Fruit fly (Drosophila melanogaster) whole organism, prepupa: Measurements from ENCODE around the gene Ser6.

Experiments used
- Blimp-1 ChIP-seq: fragments of 200-800 bp; sonication (Bioruptor generic); optimal IDR thresholded peaks from 3 replicates; lab custom pipeline; 2017; ENCODE audit warnings: missing biosample characterization, missing genetic modification characterization, mild to moderate bottlenecking, moderate library complexity, missing genetic modification reagents
- CG10631 ChIP-seq: fragments of 200-800 bp; sonication (Bioruptor generic); optimal IDR thresholded peaks from 2 replicates; lab custom pipeline; 2016; ENCODE audit warnings: missing biosample characterization, missing genetic modification characterization
- CG11762 ChIP-seq: fragments of 200-800 bp; sonication (Bioruptor generic); optimal IDR thresholded peaks from 3 replicates; lab custom pipeline; 2016; ENCODE audit warnings: missing biosample characterization, missing genetic modification characterization; ENCODE audit not compliant: insufficient read depth
- CG11902 ChIP-seq: fragments of 200-800 bp; sonication (Bioruptor generic); optimal IDR thresholded peaks from 3 replicates; lab custom pipeline; 2016; ENCODE audit warnings: missing biosample characterization, missing genetic modification characterization
- CG1621 ChIP-seq: fragments of 200-800 bp; sonication (Bioruptor generic); optimal IDR thresholded peaks from 3 replicates; lab custom pipeline; 2018; ENCODE audit warnings: missing biosample characterization, mild to moderate bottlenecking, missing genetic modification characterization
- CG16779 ChIP-seq: fragments of 200-800 bp; sonication (Bioruptor generic); optimal IDR thresholded peaks from 3 replicates; lab custom pipeline; 2017; ENCODE audit warnings: missing biosample characterization, mild to moderate bottlenecking, missing genetic modification characterization
- CG3032 ChIP-seq: fragments of 200-800 bp; optimal IDR thresholded peaks from 2 replicates; lab custom pipeline; 2019; ENCODE audit warnings: missing biosample characterization, mild to moderate bottlenecking, missing genetic modification characterization, moderate library complexity
- CG32006 ChIP-seq: fragments of 200-800 bp; sonication (Bioruptor generic); optimal IDR thresholded peaks from 3 replicates; lab custom pipeline; 2017; ENCODE audit warnings: missing biosample characterization, mild to moderate bottlenecking, missing genetic modification characterization
- CG6163 ChIP-seq: fragments of 200-800 bp; sonication (Bioruptor generic); IDR thresholded peaks from 3 replicates; pipeline ENCODE4 v1.3.6; 2022; ENCODE audit warnings: missing biosample characterization, missing genetic modification characterization
- CG6276 ChIP-seq: fragments of 200-800 bp; sonication (Bioruptor generic); optimal IDR thresholded peaks from 2 replicates; lab custom pipeline; 2017; ENCODE audit warnings: missing biosample characterization, mild to moderate bottlenecking, missing genetic modification characterization
- CG6792 ChIP-seq: fragments of 200-800 bp; sonication (Bioruptor generic); optimal IDR thresholded peaks from 3 replicates; lab custom pipeline; 2016; ENCODE audit warnings: missing biosample characterization, missing genetic modification characterization
- CG6808 ChIP-seq: fragments of 200-800 bp; sonication (Bioruptor generic); optimal IDR thresholded peaks from 3 replicates; lab custom pipeline; 2017; ENCODE audit warnings: missing biosample characterization, missing genetic modification characterization, mild to moderate bottlenecking, moderate library complexity, missing genetic modification reagents
- CG6854 ChIP-seq: fragments of 200-800 bp; sonication (Bioruptor generic); optimal IDR thresholded peaks from 2 replicates; lab custom pipeline; 2017; ENCODE audit warnings: missing biosample characterization, mild to moderate bottlenecking, missing genetic modification characterization
- CG7368 ChIP-seq: fragments of 200-800 bp; sonication (Bioruptor generic); optimal IDR thresholded peaks from 3 replicates; lab custom pipeline; 2016; ENCODE audit warnings: missing biosample characterization, missing genetic modification characterization
- CG8319 ChIP-seq: fragments of 200-800 bp; sonication (Bioruptor generic); optimal IDR thresholded peaks from 3 replicates; lab custom pipeline; 2016; ENCODE audit warnings: missing biosample characterization, missing genetic modification characterization
- CG8632 ChIP-seq: fragments of 200-800 bp; sonication (Bioruptor generic); optimal IDR thresholded peaks from 3 replicates; lab custom pipeline; 2016; ENCODE audit warnings: missing biosample characterization, missing genetic modification characterization
- Ets21C ChIP-seq: fragments of 200-800 bp; sonication (Bioruptor generic); optimal IDR thresholded peaks from 3 replicates; lab custom pipeline; 2016; ENCODE audit warnings: missing biosample characterization, missing genetic modification characterization
- Hr38 ChIP-seq: sonication (Bioruptor generic); optimal IDR thresholded peaks from 2 replicates; lab custom pipeline; 2016; ENCODE audit warnings: missing biosample characterization, missing genetic modification characterization
- Hr4 ChIP-seq: fragments of 200-800 bp; sonication (Bioruptor generic); optimal IDR thresholded peaks from 3 replicates; lab custom pipeline; 2016; ENCODE audit warnings: missing biosample characterization, missing genetic modification characterization
- Lpt ChIP-seq: fragments of 200-800 bp; sonication (Bioruptor generic); optimal IDR thresholded peaks from 3 replicates; lab custom pipeline; 2016; ENCODE audit warnings: missing biosample characterization, missing genetic modification characterization
- Met ChIP-seq: fragments of 200-800 bp; sonication (Bioruptor generic); optimal IDR thresholded peaks from 3 replicates; lab custom pipeline; 2016; ENCODE audit warnings: missing biosample characterization, missing genetic modification characterization
- OdsH ChIP-seq: fragments of 200-800 bp; sonication (Bioruptor generic); optimal IDR thresholded peaks from 3 replicates; lab custom pipeline; 2016; ENCODE audit warnings: missing biosample characterization, missing genetic modification characterization
- Sox102F ChIP-seq: fragments of 200-800 bp; sonication (Bioruptor generic); optimal IDR thresholded peaks from 2 replicates; lab custom pipeline; 2016; ENCODE audit warnings: missing biosample characterization, mild to moderate bottlenecking, missing genetic modification characterization
- Sox14 ChIP-seq: fragments of 200-800 bp; sonication (Bioruptor generic); optimal IDR thresholded peaks from 3 replicates; lab custom pipeline; 2016; ENCODE audit warnings: missing biosample characterization, missing genetic modification characterization
- achi ChIP-seq: fragments of 200-800 bp; sonication (Bioruptor generic); optimal IDR thresholded peaks from 3 replicates; lab custom pipeline; 2016; ENCODE audit warnings: missing biosample characterization, missing genetic modification characterization
- cyc ChIP-seq: fragments of 200-800 bp; sonication (Bioruptor generic); optimal IDR thresholded peaks from 3 replicates; lab custom pipeline; 2016; ENCODE audit warnings: missing biosample characterization, missing genetic modification characterization
- dac ChIP-seq: fragments of 200-800 bp; sonication (Bioruptor generic); optimal IDR thresholded peaks from 2 replicates; lab custom pipeline; 2017; ENCODE audit warnings: missing biosample characterization, mild to moderate bottlenecking, missing genetic modification characterization
- dsx ChIP-seq: fragments of 200-800 bp; optimal IDR thresholded peaks from 3 replicates; lab custom pipeline; 2019; ENCODE audit warnings: missing biosample characterization, mild to moderate bottlenecking, missing genetic modification characterization, moderate library complexity; ENCODE audit not compliant: poor library complexity, severe bottlenecking
- esn ChIP-seq: fragments of 200-800 bp; sonication (Bioruptor generic); optimal IDR thresholded peaks from 2 replicates; lab custom pipeline; 2016; ENCODE audit warnings: missing biosample characterization, mild to moderate bottlenecking, missing genetic modification characterization, moderate library complexity
- fd59A ChIP-seq: fragments of 200-800 bp; sonication (Bioruptor generic); optimal IDR thresholded peaks from 2 replicates; lab custom pipeline; 2017; ENCODE audit warnings: missing biosample characterization, mild to moderate bottlenecking, missing genetic modification characterization, missing genetic modification reagents
- fkh ChIP-seq: fragments of 200-800 bp; sonication (Bioruptor generic); optimal IDR thresholded peaks from 3 replicates; lab custom pipeline; 2017; ENCODE audit warnings: missing biosample characterization, mild to moderate bottlenecking, missing genetic modification characterization, moderate library complexity
- lz ChIP-seq: fragments of 200-800 bp; sonication (Bioruptor generic); optimal IDR thresholded peaks from 3 replicates; lab custom pipeline; 2016; ENCODE audit warnings: missing biosample characterization, missing genetic modification characterization
- net ChIP-seq: fragments of 200-800 bp; sonication (Bioruptor generic); optimal IDR thresholded peaks from 3 replicates; lab custom pipeline; 2016; ENCODE audit warnings: missing biosample characterization, missing genetic modification characterization
- pdm3 ChIP-seq: fragments of 200-800 bp; sonication (Bioruptor generic); optimal IDR thresholded peaks from 3 replicates; lab custom pipeline; 2016; ENCODE audit warnings: missing biosample characterization, missing genetic modification characterization
- spab ChIP-seq: fragments of 200-800 bp; sonication (Bioruptor generic); optimal IDR thresholded peaks from 2 replicates; lab custom pipeline; 2017; ENCODE audit warnings: missing biosample characterization, mild to moderate bottlenecking, missing genetic modification characterization, missing genetic modification reagents
- svp ChIP-seq: fragments of 200-800 bp; sonication (Bioruptor generic); peaks from one replicate; lab custom pipeline; 2016; ENCODE audit warnings: missing biosample characterization, missing genetic modification characterization
- topi ChIP-seq: fragments of 200-800 bp; sonication (Bioruptor generic); optimal IDR thresholded peaks from 3 replicates; lab custom pipeline; 2016; ENCODE audit warnings: missing biosample characterization, missing genetic modification characterization

Ser6 gene

dm6 chrX:20934530-20934929 is 28.8 kb downstream of the Ser6 start, which contains the start of gene Npc1b:
TSS of gene Npc1b (plus strand) at chrX:20934869.
- no peak for TF ChIP-seq Sox14 (GFP tag; lab: Kevin White, UChicago)
- no peak for TF ChIP-seq Hr4 (GFP tag; lab: Kevin White, UChicago)
- no peak for TF ChIP-seq CG6808 (GFP tag; lab: Kevin White, UChicago)
- TF ChIP-seq fd59A (GFP tag; lab: Kevin White, UChicago): no peak
- no peak for TF ChIP-seq OdsH (GFP tag; lab: Kevin White, UChicago)
- no peak for TF ChIP-seq dsx (GFP tag; lab: Kevin White, UChicago)
- TF ChIP-seq CG11762 (GFP tag; lab: Kevin White, UChicago): no peak
- TF ChIP-seq esn (GFP tag; lab: Kevin White, UChicago): no peak
- TF ChIP-seq lz: no peak
- TF ChIP-seq CG6854 (GFP tag; lab: Kevin White, UChicago): no peak
- TF ChIP-seq CG8632 (GFP tag; lab: Kevin White, UChicago): no peak

DNA sequence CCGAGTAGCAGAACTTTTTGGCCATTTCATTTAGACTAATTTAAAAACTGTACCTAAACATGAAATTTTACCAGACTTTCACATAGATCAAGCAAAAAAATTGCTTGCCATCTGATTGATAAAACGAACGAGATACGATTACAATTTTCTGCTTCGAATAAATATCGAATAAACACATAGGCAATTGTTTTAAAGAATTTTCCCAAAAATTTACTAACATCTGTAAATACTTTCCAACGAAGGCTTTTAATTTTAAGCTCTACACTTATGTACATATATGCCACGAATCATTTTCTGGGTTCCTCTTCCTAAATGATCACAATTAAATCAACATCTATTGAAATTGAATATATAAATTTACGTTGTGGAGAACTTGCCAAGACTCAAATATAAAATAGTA is 29.8 kb downstream of the Ser6 start, which contains the start of gene CG11227:
CG11227 (minus strand) TSS at position 101 of the 400 bp plus-strand sequence.
- TF ChIP-seq Met (GFP tag; lab: Kevin White, UChicago) (no peak), CG6792 (GFP tag; lab: Kevin White, UChicago) (no peak), net (GFP tag; lab: Kevin White, UChicago) (no peak), Lpt (GFP tag; lab: Kevin White, UChicago) (no peak), spab (no peak), Hr4 (GFP tag; lab: Kevin White, UChicago) (no peak), svp (no peak), Blimp-1 (GFP tag; lab: Kevin White, UChicago) (no peak), CG11902 (GFP tag; lab: Kevin White, UChicago) (no peak), topi (no peak)

- TF ChIP-seq OdsH (GFP tag; lab: Kevin White, UChicago) (no peak), fd59A (GFP tag; lab: Kevin White, UChicago) (no peak), dac (no peak), CG16779 (tag; lab: Kevin White, UChicago) (no peak), Ets21C (GFP tag; lab: Kevin White, UChicago) (no peak), CG11902 (GFP tag; lab: Kevin White, UChicago) (no peak)
- TF ChIP-seq, all 60 proteins: peak for 0
Observed at dm6 chrX:20926950-20927349, 36.4 kb downstream of the Ser6 start, which contains the start of gene shakB. TSS of gene shakB (minus strand) at chrX:20927050.

dm6 chrX:20925858-20926257 is 37.4 kb downstream of the Ser6 start:
- no peak for TF ChIP-seq pdm3
- no peak for TF ChIP-seq achi
- TF ChIP-seq Hr38: no peak
- no peak for TF ChIP-seq fkh
- TF ChIP-seq Sox14 (GFP tag; lab: Kevin White, UChicago): no peak
- no peak for TF ChIP-seq CG6854 (GFP tag; lab: Kevin White, UChicago)
- TF ChIP-seq CG6276 (GFP tag; lab: Kevin White, UChicago): no peak
- no peak for TF ChIP-seq Lpt (GFP tag; lab: Kevin White, UChicago)
- TF ChIP-seq CG7368 (GFP tag; lab: Kevin White, UChicago): no peak
- TF ChIP-seq CG6163: no peak
- no peak for TF ChIP-seq CG32006 (GFP tag; lab: Kevin White, UChicago)
- TF ChIP-seq CG8319 (GFP tag; lab: Kevin White, UChicago): no peak
- no peak for TF ChIP-seq CG3032 (tag; lab: Kevin White, UChicago)
- no peak for TF ChIP-seq CG6792 (GFP tag; lab: Kevin White, UChicago)
- TF ChIP-seq CG1621 (tag; lab: Kevin White, UChicago): no peak
- no peak for TF ChIP-seq cyc (GFP tag; lab: Kevin White, UChicago)
- no peak for TF ChIP-seq topi
- no peak for TF ChIP-seq Sox102F (GFP tag; lab: Kevin White, UChicago)
- TF ChIP-seq CG10631 (GFP tag; lab: Kevin White, UChicago): no peak
